Fruit fly (Drosophila melanogaster): ENCODE data around the gene CG18628.

CG18628 gene

DNA sequence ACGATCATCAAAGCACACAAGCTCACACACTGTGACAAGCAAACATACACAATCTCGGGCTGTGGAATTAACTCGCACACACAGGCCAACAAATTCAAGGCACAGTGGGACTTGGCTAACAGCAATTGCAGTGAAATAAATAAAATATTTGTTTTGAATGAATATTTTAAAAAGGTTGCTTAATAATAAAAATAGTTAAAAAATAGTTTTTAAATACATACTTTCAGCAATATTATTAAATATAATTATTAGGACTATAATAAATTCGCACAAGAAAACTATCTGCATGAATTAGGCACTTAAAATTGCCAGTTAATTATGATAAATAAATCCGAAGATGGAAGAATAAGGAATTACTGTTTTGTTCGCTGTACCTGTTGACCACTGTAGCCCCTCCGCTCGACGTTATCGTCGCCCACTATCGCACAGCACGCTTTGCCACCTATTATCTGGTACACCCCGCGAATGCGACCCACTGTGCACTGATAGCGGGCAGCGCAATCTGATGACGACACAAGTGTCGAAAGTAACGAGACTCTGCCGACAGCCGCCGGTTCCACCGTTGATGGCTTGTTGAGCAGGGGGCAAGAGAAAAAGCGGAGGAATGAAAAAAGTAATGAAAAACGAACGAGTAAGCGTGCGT lies 43.3 kb downstream of the CG18628 start:
- peak; percentile 14; the same call in 1 of the 2 replicates for TF ChIP-seq bbx (GFP tag; IDR thresholded peaks at IDR 0.05; ENCODE audit: partially characterized antibody)
- TF ChIP-seq corto (GFP tag; optimal IDR thresholded peaks at IDR 0.05), result peak; percentile 79
- TF ChIP-seq Dll (GFP tag; IDR thresholded peaks at IDR 0.05; ENCODE audit: partially characterized antibody), result 0 out of 4 replicates have a peak, but pooled peaks have one; percentile 34
- TF ChIP-seq Stat92E (GFP tag; optimal IDR thresholded peaks at IDR 0.05), result peak in 1 of 3 experiments; percentile 89
- peak; percentile 93 for TF ChIP-seq CG7357 (GFP tag; IDR thresholded peaks at IDR 0.05)
- peak in 1 of 2 experiments; percentile 17 for TF ChIP-seq tll (GFP tag; optimal IDR thresholded peaks at IDR 0.05)
- TF ChIP-seq Dbx (GFP tag; IDR thresholded peaks at IDR 0.05), result peak; percentile 97
- peak; percentile 3 for TF ChIP-seq NK7.1 (GFP tag; optimal IDR thresholded peaks at IDR 0.05)
- peak; percentile 97 for TF ChIP-seq gcm (GFP tag; optimal IDR thresholded peaks at IDR 0.05)
- TF ChIP-seq CG13424 (tag; optimal IDR thresholded peaks at IDR 0.05), result peak; percentile 99
- peak; percentile 90 for TF ChIP-seq Med (GFP tag)
- TF ChIP-seq ERR (GFP tag; optimal IDR thresholded peaks at IDR 0.05), result peak; percentile 39
- TF ChIP-seq Hmx (GFP tag; optimal IDR thresholded peaks at IDR 0.05), result peak; percentile 81
- no peak for TF ChIP-seq Dref (GFP tag; IDR thresholded peaks at IDR 0.05)
- TF ChIP-seq CG6765 (GFP tag; optimal IDR thresholded peaks at IDR 0.05), result peak; percentile 97
- peak; percentile 86 for TF ChIP-seq sim (GFP tag; IDR thresholded peaks at IDR 0.05)
- TF ChIP-seq slou (GFP tag; optimal IDR thresholded peaks at IDR 0.05), result peak; percentile 93
- TF ChIP-seq Asciz (GFP tag; optimal IDR thresholded peaks at IDR 0.05), result peak; percentile 99
- peak; percentile 61 for TF ChIP-seq NC2β (GFP tag; optimal IDR thresholded peaks at IDR 0.05)
- peak; percentile 98 for TF ChIP-seq CG4328 (GFP tag; optimal IDR thresholded peaks at IDR 0.05)
- TF ChIP-seq pros (GFP tag; optimal IDR thresholded peaks at IDR 0.05), result peak; percentile 43
- TF ChIP-seq CG43689 (GFP tag; IDR thresholded peaks at IDR 0.05), result peak; percentile 94
- TF ChIP-seq CG11560 (tag; IDR thresholded peaks at IDR 0.05), result peak; percentile 92
- peak; percentile 86 for TF ChIP-seq CG2116 (GFP tag; optimal IDR thresholded peaks at IDR 0.05)
- TF ChIP-seq cg (GFP tag; optimal IDR thresholded peaks at IDR 0.05), result peak; percentile 54
- peak; percentile 95 for TF ChIP-seq CG9932 (GFP tag; IDR thresholded peaks at IDR 0.05)
- TF ChIP-seq CG17328 (GFP tag; IDR thresholded peaks at IDR 0.05), result peak; percentile 93
- TF ChIP-seq tap (tag; optimal IDR thresholded peaks at IDR 0.05), result peak; percentile 96
- TF ChIP-seq CG2202 (tag; optimal IDR thresholded peaks at IDR 0.05), result peak; percentile 92
- TF ChIP-seq amos (GFP tag; IDR thresholded peaks at IDR 0.05; ENCODE audit: partially characterized antibody), result no peak; the same call in 1 of the 2 replicates
- TF ChIP-seq Dip3 (GFP tag; optimal IDR thresholded peaks at IDR 0.05), result peak; percentile 85
- TF ChIP-seq CG6791 (GFP tag; IDR thresholded peaks at IDR 0.05; ENCODE audit: partially characterized antibody), result 0 out of 3 replicates have a peak, but pooled peaks have one; percentile 37
- TF ChIP-seq abd-A (tag; optimal IDR thresholded peaks at IDR 0.05), result peak; percentile 72
- TF ChIP-seq emc (GFP tag; optimal IDR thresholded peaks at IDR 0.05), result peak; percentile 71
- TF ChIP-seq jing (GFP tag; optimal IDR thresholded peaks at IDR 0.05), result peak; percentile 92
- TF ChIP-seq Xrp1 (GFP tag; IDR thresholded peaks at IDR 0.05), result peak; percentile 98
- TF ChIP-seq cas (GFP tag; IDR thresholded peaks at IDR 0.05), result peak; percentile 90
- TF ChIP-seq CG2875 (GFP tag; optimal IDR thresholded peaks at IDR 0.05), result peak; percentile 97
- peak; percentile 84 for TF ChIP-seq CG1024 (GFP tag; IDR thresholded peaks at IDR 0.05)
- peak; percentile 94 for TF ChIP-seq CG5180 (GFP tag; optimal IDR thresholded peaks at IDR 0.05)
- peak; percentile 99 for TF ChIP-seq Ssrp (tag; optimal IDR thresholded peaks at IDR 0.05)
- peak; percentile 58 for TF ChIP-seq Side (GFP tag; optimal IDR thresholded peaks at IDR 0.05)
- TF ChIP-seq CG10267 (tag; optimal IDR thresholded peaks at IDR 0.05), result peak; percentile 95
- TF ChIP-seq CG34224 (GFP tag; IDR thresholded peaks at IDR 0.05; ENCODE audit: partially characterized antibody), result peak; percentile 41; the same call in 1 of the 3 replicates
- TF ChIP-seq al (GFP tag; IDR thresholded peaks at IDR 0.05), result peak; percentile 96
- TF ChIP-seq ranshi (GFP tag; IDR thresholded peaks at IDR 0.05), result peak; percentile 96
- peak; percentile 84 for TF ChIP-seq CG16863 (GFP tag; optimal IDR thresholded peaks at IDR 0.05)
- TF ChIP-seq Vsx1 (GFP tag; optimal IDR thresholded peaks at IDR 0.05), result peak; percentile 96
